Fruit fly (Drosophila melanogaster) Kc167 (cell line): ENCODE data around the gene tfc.

ENCODE experiments used
- Myc ChIP-seq: fragments of >200 bp; optimal IDR thresholded peaks from 2 replicates; lab custom pipeline; 2017; ENCODE audit warnings: missing external identifiers
- Sin3A ChIP-seq: fragments of >200 bp; optimal IDR thresholded peaks from 2 replicates; lab custom pipeline; 2018; ENCODE audit warnings: missing external identifiers
- h ChIP-seq: fragments of >200 bp; optimal IDR thresholded peaks from 3 replicates; lab custom pipeline; 2018; ENCODE audit warnings: missing external identifiers
- insv ChIP-seq: fragments of >200 bp; optimal IDR thresholded peaks from 3 replicates; lab custom pipeline; 2018; ENCODE audit warnings: missing external identifiers
- psq ChIP-seq: fragments of >200 bp; optimal IDR thresholded peaks from 2 replicates; lab custom pipeline; 2017; ENCODE audit warnings: missing external identifiers

DNA sequence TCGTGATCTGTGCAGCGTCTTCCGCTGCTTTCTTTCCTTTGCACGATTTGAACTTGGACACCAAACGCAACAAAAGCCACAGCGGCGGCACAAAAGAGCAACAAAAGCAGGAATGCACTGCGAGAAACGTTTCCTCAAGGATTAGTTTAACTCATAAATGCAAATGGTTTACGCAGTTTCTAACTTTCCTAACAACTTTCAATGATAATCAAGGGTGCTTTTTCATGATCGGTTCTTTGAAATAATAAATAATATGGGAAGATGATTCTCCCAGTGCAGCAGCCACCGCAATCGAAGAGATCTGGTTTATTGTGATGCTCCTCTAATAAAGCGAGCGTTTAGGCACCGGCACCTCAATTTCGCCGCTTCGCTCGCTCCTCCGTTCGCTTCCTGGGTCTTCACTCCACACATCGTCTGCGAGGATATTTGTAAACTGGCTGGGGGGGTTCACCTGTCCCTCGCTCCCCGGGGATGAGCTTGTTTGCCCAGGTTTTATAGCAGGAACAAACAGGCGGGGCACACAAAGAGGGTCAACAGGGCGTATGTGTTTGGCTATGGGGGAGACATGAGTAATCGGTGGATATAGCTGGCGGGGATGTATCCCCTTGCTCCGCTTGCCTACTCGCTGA, 63.0 kb downstream of the tfc start:
- TF ChIP-seq psq (no peak), h (lab: Kevin White, UChicago) (no peak), insv (lab: Kevin White, UChicago) (no peak), Myc (lab: Kevin White, UChicago) (no peak), Sin3A (no peak)
